Worm (Caenorhabditis elegans) whole organism, L4/young adult: ENCODE measurements around the gene str-55.

Experiments used
- W03F9.2 ChIP-seq: fragments of 150-350 bp; optimal IDR thresholded peaks from 2 replicates; lab custom pipeline; 2014; ENCODE audit warnings: missing biosample characterization, missing genetic modification characterization
- dao-5 ChIP-seq: sonication (generic microtip); optimal IDR thresholded peaks from 2 replicates; lab custom pipeline; 2016; ENCODE audit warnings: missing genotype, missing genetic modification characterization, moderate library complexity, missing compliant biosample characterization

DNA sequence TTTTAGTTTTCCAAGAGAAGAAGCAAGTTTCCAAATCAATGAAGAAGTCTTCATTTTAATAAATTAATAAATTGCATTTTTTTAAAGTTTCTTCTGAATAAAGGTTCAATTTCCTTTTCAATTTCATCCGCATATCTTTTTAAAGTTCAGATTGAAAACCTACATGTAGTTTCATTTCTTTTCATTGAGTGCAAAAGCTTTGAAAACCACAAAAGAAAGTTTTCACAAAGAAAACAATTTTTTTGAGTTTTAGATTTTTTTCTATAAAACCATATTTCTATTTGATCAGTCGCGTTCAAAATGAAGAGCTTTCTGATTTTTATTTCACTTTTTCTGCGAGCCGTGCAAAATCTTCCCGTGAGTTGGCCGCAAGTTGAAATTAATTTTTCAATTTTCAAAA, 28.8 kb upstream of the str-55 start, which contains the start of gene T08G3.6:
- TF ChIP-seq dao-5 (tag; lab: Kevin White, UChicago) (no peak), W03F9.2 (tag; lab: Kevin White, UChicago) (no peak)
